Worm (Caenorhabditis elegans): ENCODE data around the gene cul-6.

DNA sequence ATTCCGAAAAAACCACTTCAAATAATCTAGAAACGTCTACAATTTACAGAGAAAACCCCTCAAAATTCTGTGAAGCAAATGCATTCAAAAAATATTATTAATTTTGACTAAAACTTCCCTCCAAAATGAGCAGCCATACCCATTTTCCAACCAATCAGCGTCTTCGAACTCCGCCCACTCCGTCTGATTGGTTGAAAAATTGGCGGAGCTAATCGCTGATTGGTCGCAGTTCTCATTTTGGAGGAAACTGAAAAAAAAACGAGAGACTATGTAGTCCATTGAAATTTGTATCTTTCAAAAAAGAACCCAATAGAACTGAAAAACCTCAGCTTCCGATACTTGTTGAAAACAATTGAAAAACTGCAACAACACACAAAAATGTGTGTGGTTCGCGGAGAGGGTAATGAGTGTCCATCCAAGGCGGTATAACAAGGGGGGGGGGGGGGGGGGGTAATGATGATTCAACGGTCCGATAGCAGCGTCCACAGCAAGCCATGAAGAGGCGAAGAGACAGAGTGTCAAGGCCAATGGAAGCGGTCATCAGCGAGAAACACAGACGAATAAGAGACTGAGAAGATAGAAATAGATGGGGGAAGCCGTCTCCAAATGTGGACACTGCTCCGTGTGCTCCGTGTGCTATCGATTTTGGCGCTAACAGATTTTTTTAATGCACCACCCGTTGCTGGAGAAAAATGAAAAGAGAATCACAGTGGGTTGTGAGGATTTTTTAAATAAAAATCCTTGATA lies 26.9 kb upstream of the cul-6 start:
- TF ChIP-seq snpc-4 (tag; optimal IDR thresholded peaks at IDR 0.05) (no peak), mab-5 (tag; optimal IDR thresholded peaks at IDR 0.05) (no peak), F13H6.1 (tag; optimal IDR thresholded peaks at IDR 0.05) (no peak), nhr-25 (tag; optimal IDR thresholded peaks at IDR 0.05) (no peak), zag-1 (tag; optimal IDR thresholded peaks at IDR 0.05) (no peak), fos-1 (tag; optimal IDR thresholded peaks at IDR 0.05) (no peak), blmp-1 (tag; optimal IDR thresholded peaks at IDR 0.05; ENCODE audit: insufficient read depth) (no peak), nhr-237 (tag; optimal IDR thresholded peaks at IDR 0.05) (no peak), lin-13 (GFP tag; optimal IDR thresholded peaks at IDR 0.05) (no peak), nhr-12 (tag; optimal IDR thresholded peaks at IDR 0.05) (no peak)
